Worm (Caenorhabditis elegans) whole organism, mixed stage, embryonic: ENCODE measurements around the gene aps-1.
A peak's percentile ranks its signal among the peaks of the same experiment; 100 is the strongest.

ENCODE experiments used
- M03D4.4 ChIP-seq: sonication (generic microtip); optimal IDR thresholded peaks from 2 replicates; lab custom pipeline; 2017; ENCODE audit warnings: mild to moderate bottlenecking, missing genetic modification characterization, missing compliant biosample characterization
- bed-3 ChIP-seq: fragments of 200-800 bp; sonication (Bioruptor generic); optimal IDR thresholded peaks from 3 replicates; lab custom pipeline; 2018; ENCODE audit warnings: mild to moderate bottlenecking, missing genetic modification characterization, moderate library complexity, missing compliant biosample characterization
- blmp-1 ChIP-seq: fragments of 150-350 bp; optimal IDR thresholded peaks from 2 replicates; lab custom pipeline; 2014; ENCODE audit warnings: missing biosample characterization, missing genetic modification characterization
- ceh-39 ChIP-seq: fragments of 150-350 bp; optimal IDR thresholded peaks from 2 replicates; lab custom pipeline; 2014; ENCODE audit warnings: missing biosample characterization, missing genetic modification characterization
- ceh-43 ChIP-seq: fragments of 200-800 bp; sonication (Bioruptor generic); optimal IDR thresholded peaks from 2 replicates; lab custom pipeline; 2018; ENCODE audit warnings: mild to moderate bottlenecking, missing genetic modification characterization, moderate library complexity, missing compliant biosample characterization
- ceh-83 ChIP-seq: fragments of 200-800 bp; sonication (Bioruptor generic); optimal IDR thresholded peaks from 2 replicates; lab custom pipeline; 2018; ENCODE audit warnings: mild to moderate bottlenecking, missing genetic modification characterization, missing compliant biosample characterization
- ces-1 ChIP-seq: fragments of 150-350 bp; optimal IDR thresholded peaks from 2 replicates; lab custom pipeline; 2014; ENCODE audit warnings: missing biosample characterization, missing genetic modification reagents, missing genetic modification characterization
- cnd-1 ChIP-seq: fragments of 200-800 bp; sonication (Bioruptor generic); optimal IDR thresholded peaks from 2 replicates; lab custom pipeline; 2018; ENCODE audit warnings: mild to moderate bottlenecking, missing genetic modification characterization, missing compliant biosample characterization
- elt-1 ChIP-seq: sonication (generic microtip); optimal IDR thresholded peaks from 2 replicates; lab custom pipeline; 2017; ENCODE audit warnings: missing genetic modification characterization, mild to moderate bottlenecking, missing compliant biosample characterization, antibody characterized with exemption, moderate library complexity, borderline replicate concordance; ENCODE audit not compliant: insufficient read depth
- elt-3 ChIP-seq: fragments of 150-350 bp; optimal IDR thresholded peaks from 2 replicates; lab custom pipeline; 2014; ENCODE audit warnings: missing biosample characterization, missing genetic modification characterization
- flh-1 ChIP-seq: fragments of 200-800 bp; sonication (Bioruptor generic); optimal IDR thresholded peaks from 2 replicates; lab custom pipeline; 2018; ENCODE audit warnings: mild to moderate bottlenecking, missing genetic modification characterization, moderate library complexity, missing compliant biosample characterization
- ham-2 ChIP-seq: fragments of 200-800 bp; sonication (Bioruptor generic); optimal IDR thresholded peaks from 2 replicates; lab custom pipeline; 2018; ENCODE audit warnings: mild to moderate bottlenecking, missing genetic modification characterization, missing compliant biosample characterization
- hlh-1 ChIP-seq: fragments of 150-350 bp; optimal IDR thresholded peaks from 2 replicates; lab custom pipeline; 2014; ENCODE audit warnings: missing biosample characterization, missing genetic modification reagents, missing genetic modification characterization
- lin-13 ChIP-seq: fragments of 150-350 bp; optimal IDR thresholded peaks from 2 replicates; lab custom pipeline; 2014; ENCODE audit warnings: missing biosample characterization, missing genetic modification characterization
- lin-32 ChIP-seq: fragments of 200-800 bp; sonication (Bioruptor generic); optimal IDR thresholded peaks from 2 replicates; lab custom pipeline; 2018; ENCODE audit warnings: mild to moderate bottlenecking, missing genetic modification characterization, missing compliant biosample characterization
- lsy-2 ChIP-seq: fragments of 150-350 bp; optimal IDR thresholded peaks from 2 replicates; lab custom pipeline; 2014; ENCODE audit warnings: missing biosample characterization, missing genetic modification characterization
- mab-5 ChIP-seq: fragments of 150-350 bp; optimal IDR thresholded peaks from 2 replicates; lab custom pipeline; 2014; ENCODE audit warnings: missing biosample characterization, missing genetic modification characterization
- mep-1 ChIP-seq: fragments of 150-350 bp; optimal IDR thresholded peaks from 2 replicates; lab custom pipeline; 2017; ENCODE audit warnings: missing biosample characterization, missing genetic modification reagents, missing genetic modification characterization, inconsistent platforms
- mls-2 ChIP-seq: sonication (generic microtip); optimal IDR thresholded peaks from 2 replicates; lab custom pipeline; 2016; ENCODE audit warnings: mild to moderate bottlenecking, missing genetic modification characterization, moderate library complexity, missing compliant biosample characterization
- nhr-12 ChIP-seq: fragments of 150-350 bp; optimal IDR thresholded peaks from 2 replicates; lab custom pipeline; 2014; ENCODE audit warnings: missing biosample characterization, missing genetic modification characterization
- nhr-2 ChIP-seq: fragments of 150-350 bp; optimal IDR thresholded peaks from 2 replicates; lab custom pipeline; 2014; ENCODE audit warnings: missing biosample characterization, missing genetic modification characterization
- nhr-237 ChIP-seq: fragments of 150-350 bp; optimal IDR thresholded peaks from 2 replicates; lab custom pipeline; 2014; ENCODE audit warnings: missing biosample characterization, missing genetic modification characterization
- nhr-28 ChIP-seq: fragments of 150-350 bp; optimal IDR thresholded peaks from 2 replicates; lab custom pipeline; 2014; ENCODE audit warnings: missing biosample characterization, missing genetic modification characterization
- nhr-76 ChIP-seq: sonication (generic microtip); optimal IDR thresholded peaks from 2 replicates; lab custom pipeline; 2017; ENCODE audit warnings: missing biosample characterization, missing genetic modification characterization
- pha-4 ChIP-seq: fragments of 150-350 bp; optimal IDR thresholded peaks from 2 replicates; lab custom pipeline; 2018; ENCODE audit warnings: missing biosample characterization, missing genetic modification reagents, missing genetic modification characterization
- sem-2 ChIP-seq: fragments of 200-800 bp; sonication (Bioruptor generic); optimal IDR thresholded peaks from 2 replicates; lab custom pipeline; 2018; ENCODE audit warnings: mild to moderate bottlenecking, missing genetic modification characterization, missing compliant biosample characterization
- snpc-4 ChIP-seq: fragments of 150-350 bp; optimal IDR thresholded peaks from 2 replicates; lab custom pipeline; 2014; ENCODE audit warnings: missing biosample characterization, missing genetic modification characterization
- sptf-1 ChIP-seq: sonication (generic microtip); optimal IDR thresholded peaks from 2 replicates; lab custom pipeline; 2017; ENCODE audit warnings: mild to moderate bottlenecking, missing genetic modification characterization, moderate library complexity, missing compliant biosample characterization
- tbx-8 ChIP-seq: fragments of 200-800 bp; sonication (Bioruptor generic); optimal IDR thresholded peaks from 2 replicates; lab custom pipeline; 2018; ENCODE audit warnings: mild to moderate bottlenecking, missing genetic modification characterization, moderate library complexity, missing compliant biosample characterization
- unc-39 ChIP-seq: fragments of 150-350 bp; optimal IDR thresholded peaks from 2 replicates; lab custom pipeline; 2014; ENCODE audit warnings: missing biosample characterization, missing genetic modification characterization
- unc-62 ChIP-seq: fragments of 150-350 bp; optimal IDR thresholded peaks from 2 replicates; lab custom pipeline; 2014; ENCODE audit warnings: missing biosample characterization, missing genetic modification reagents, missing genetic modification characterization
- zip-8 ChIP-seq: fragments of 150-350 bp; optimal IDR thresholded peaks from 2 replicates; lab custom pipeline; 2014; ENCODE audit warnings: missing biosample characterization, missing genetic modification characterization

aps-1 gene

DNA sequence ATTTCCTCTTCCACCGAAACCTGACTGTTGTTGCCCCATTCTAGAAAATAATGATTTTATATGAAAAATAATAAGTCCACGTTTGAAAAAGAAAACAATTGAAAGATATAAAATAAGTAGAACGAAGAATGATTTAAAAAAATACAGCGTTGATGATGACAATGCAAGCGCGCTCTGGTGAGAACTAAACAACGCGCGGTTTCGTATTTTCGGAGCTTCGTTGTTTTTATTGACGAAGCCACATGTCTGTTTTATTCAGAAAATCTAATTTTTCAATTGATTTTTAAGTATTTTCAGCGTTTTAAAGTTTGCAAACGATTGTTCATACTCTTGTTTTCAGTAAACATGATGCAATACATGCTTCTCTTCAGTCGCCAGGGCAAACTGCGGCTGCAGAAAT, at the start of gene aps-1, which contains the start of gene rpt-2:
aps-1 (plus strand) TSS at position 341 of the 400 bp plus-strand sequence.
rpt-2 (minus strand) TSS at position 40 of the 400 bp plus-strand sequence.
- peak; percentile 80 for TF ChIP-seq pha-4 (tag; lab: Kevin White, UChicago)
- peak; percentile 64 for TF ChIP-seq ces-1 (GFP tag; lab: Kevin White, UChicago)
- TF ChIP-seq hlh-1 = peak; percentile 73
- TF ChIP-seq lsy-2 (tag; lab: Kevin White, UChicago) = peak; percentile 66
- peak; percentile 5 for TF ChIP-seq nhr-2
- peak; percentile 85 for TF ChIP-seq lin-13
- peak; percentile 45 for TF ChIP-seq unc-62
- TF ChIP-seq M03D4.4 (tag; lab: Kevin White, UChicago) = no peak
- peak; percentile 73 for TF ChIP-seq mab-5 (tag; lab: Kevin White, UChicago)
- TF ChIP-seq tbx-8 (GFP tag; lab: Kevin White, UChicago) = no peak
- no peak for TF ChIP-seq sptf-1 (tag; lab: Kevin White, UChicago)
- peak; percentile 57 for TF ChIP-seq nhr-237 (tag; lab: Kevin White, UChicago)
- no peak for TF ChIP-seq sem-2 (GFP tag; lab: Kevin White, UChicago)
- TF ChIP-seq mep-1 (tag; lab: Kevin White, UChicago) = peak; percentile 84
- TF ChIP-seq ceh-39 (tag; lab: Kevin White, UChicago) = peak; percentile 24

DNA sequence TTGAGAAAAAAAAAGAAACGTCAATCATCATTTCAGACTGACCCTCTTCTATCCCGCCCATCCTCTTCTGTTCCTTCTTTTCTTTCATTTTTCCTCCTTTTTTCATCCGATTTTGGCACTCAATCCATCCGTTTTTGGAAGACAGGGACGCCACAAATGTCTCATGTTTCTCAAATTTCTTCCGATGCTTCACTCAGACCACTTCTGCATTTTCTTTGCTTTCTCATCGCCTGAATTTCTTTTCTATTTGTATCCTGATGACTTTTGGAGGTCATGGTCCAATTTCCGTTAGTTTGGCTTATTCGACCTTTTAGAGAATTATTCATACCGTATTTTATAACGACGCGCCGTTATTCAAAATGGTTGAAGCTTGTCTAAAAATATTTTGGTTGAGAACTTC, 45.2 kb upstream of the aps-1 start:
- TF ChIP-seq lin-13 (no peak), ces-1 (GFP tag; lab: Kevin White, UChicago) (no peak), nhr-237 (tag; lab: Kevin White, UChicago) (no peak), unc-62 (no peak), mls-2 (tag; lab: Kevin White, UChicago) (no peak), M03D4.4 (tag; lab: Kevin White, UChicago) (no peak), ceh-39 (tag; lab: Kevin White, UChicago) (no peak), ceh-43 (GFP tag; lab: Kevin White, UChicago) (no peak), ceh-83 (GFP tag; lab: Kevin White, UChicago) (no peak), pha-4 (tag; lab: Kevin White, UChicago) (no peak), blmp-1 (tag; lab: Kevin White, UChicago) (no peak), elt-3 (no peak), nhr-76 (no peak), sptf-1 (tag; lab: Kevin White, UChicago) (no peak), elt-1 (tag; lab: Kevin White, UChicago) (no peak), lin-32 (GFP tag; lab: Kevin White, UChicago) (no peak), unc-39 (tag; lab: Kevin White, UChicago) (no peak)

DNA sequence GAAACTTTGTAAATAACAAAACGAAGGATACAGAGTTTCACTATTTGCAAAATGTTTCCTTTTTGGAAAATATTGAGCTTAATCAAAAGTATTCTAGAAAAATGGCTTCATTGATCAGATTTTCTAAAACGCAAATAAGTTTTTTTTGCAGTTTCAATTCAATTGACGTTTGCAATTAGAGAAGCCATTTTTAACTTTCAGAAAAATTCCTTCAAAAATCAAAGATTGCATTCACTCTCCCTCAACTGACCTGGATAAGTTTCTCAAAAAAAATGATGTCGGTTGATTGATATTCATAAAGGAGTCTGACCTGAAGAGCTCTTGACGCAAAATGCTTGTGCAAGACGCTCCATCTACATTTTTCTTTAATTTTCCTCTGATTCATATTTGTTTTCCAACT, 44.1 kb upstream of the aps-1 start:
- TF ChIP-seq nhr-237 (tag; lab: Kevin White, UChicago) (no peak), nhr-2 (no peak), flh-1 (no peak), ceh-43 (GFP tag; lab: Kevin White, UChicago) (no peak), mab-5 (tag; lab: Kevin White, UChicago) (no peak), zip-8 (tag; lab: Kevin White, UChicago) (no peak), unc-39 (tag; lab: Kevin White, UChicago) (no peak), lsy-2 (tag; lab: Kevin White, UChicago) (no peak), mep-1 (tag; lab: Kevin White, UChicago) (no peak), sptf-1 (tag; lab: Kevin White, UChicago) (no peak), ham-2 (GFP tag; lab: Kevin White, UChicago) (no peak), nhr-12 (tag; lab: Kevin White, UChicago) (no peak), hlh-1 (no peak), lin-32 (GFP tag; lab: Kevin White, UChicago) (no peak), bed-3 (GFP tag; lab: Kevin White, UChicago) (no peak)

DNA sequence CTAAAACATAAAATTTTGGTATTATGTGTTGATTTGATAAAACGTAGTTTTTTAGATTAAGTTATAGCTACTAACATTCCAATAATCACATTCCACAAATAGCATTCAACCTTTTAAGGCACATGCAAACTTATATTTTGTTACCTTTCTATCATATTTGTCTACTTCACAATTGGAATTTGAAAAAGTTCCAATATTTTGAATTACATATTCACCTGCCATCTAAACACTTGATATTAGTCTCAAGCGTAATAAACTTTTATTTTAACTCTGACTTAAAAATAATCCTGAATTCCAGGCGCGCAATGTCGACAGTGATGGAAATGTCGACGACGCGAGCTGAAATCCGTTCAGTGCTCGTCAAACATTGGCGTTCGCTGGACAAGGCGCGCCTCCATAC, 42.0 kb upstream of the aps-1 start, which contains the start of gene acy-2:
acy-2 (plus strand) TSS at position 301 of the 400 bp plus-strand sequence.
- TF ChIP-seq elt-1 (tag; lab: Kevin White, UChicago) = no peak
- TF ChIP-seq blmp-1 (tag; lab: Kevin White, UChicago) = no peak
- TF ChIP-seq nhr-28 = no peak
- no peak for TF ChIP-seq ham-2 (GFP tag; lab: Kevin White, UChicago)
- TF ChIP-seq tbx-8 (GFP tag; lab: Kevin White, UChicago) = no peak
- TF ChIP-seq hlh-1 = no peak
- TF ChIP-seq lin-13 = no peak
- TF ChIP-seq nhr-2 = no peak
- no peak for TF ChIP-seq elt-3
- no peak for TF ChIP-seq mep-1 (tag; lab: Kevin White, UChicago)
- no peak for TF ChIP-seq lin-32 (GFP tag; lab: Kevin White, UChicago)
- TF ChIP-seq cnd-1 (tag; lab: Kevin White, UChicago) = no peak
- TF ChIP-seq snpc-4 (tag; lab: Kevin White, UChicago) = no peak
- TF ChIP-seq sptf-1 (tag; lab: Kevin White, UChicago) = no peak
- no peak for TF ChIP-seq sem-2 (GFP tag; lab: Kevin White, UChicago)
- no peak for TF ChIP-seq unc-62
- no peak for TF ChIP-seq lsy-2 (tag; lab: Kevin White, UChicago)
